Fruit fly (Drosophila melanogaster): Measurements from ENCODE around the gene TTLL3B.

TTLL3B gene

dm6 chr2L:6701409-6702199 is 31.1 kb upstream of the TTLL3B start (continued):
- TF ChIP-seq C15 (GFP tag; IDR thresholded peaks at IDR 0.05) (no peak), CG4360 (GFP tag; IDR thresholded peaks at IDR 0.05) (no peak), kah (GFP tag; optimal IDR thresholded peaks at IDR 0.05) (peak; percentile 93), jumu (GFP tag; optimal IDR thresholded peaks at IDR 0.05) (no peak), sd (tag; optimal IDR thresholded peaks at IDR 0.05) (peak; percentile 54), gem (tag; optimal IDR thresholded peaks at IDR 0.05) (peak; percentile 37), Taf1 (GFP tag; IDR thresholded peaks at IDR 0.05) (no peak), CG10147 (GFP tag; optimal IDR thresholded peaks at IDR 0.05) (no peak), Neu2 (GFP tag; optimal IDR thresholded peaks at IDR 0.05; ENCODE audit: borderline replicate concordance) (no peak), CG10979 (tag; optimal IDR thresholded peaks at IDR 0.05) (peak; percentile 30), row (GFP tag; IDR thresholded peaks at IDR 0.05) (0 out of 3 replicates have a peak, but pooled peaks have one; percentile 28), CG31388 (GFP tag; optimal IDR thresholded peaks at IDR 0.05) (no peak), Lhr (GFP tag; optimal IDR thresholded peaks at IDR 0.05) (no peak), Ssrp (tag; optimal IDR thresholded peaks at IDR 0.05) (no peak), NfI (GFP tag; optimal IDR thresholded peaks at IDR 0.05) (no peak), ash1 (GFP tag; optimal IDR thresholded peaks at IDR 0.05) (no peak), slbo (GFP tag; IDR thresholded peaks at IDR 0.05) (no peak), tio (GFP tag; optimal IDR thresholded peaks at IDR 0.05) (no peak), amos (GFP tag; IDR thresholded peaks at IDR 0.05; ENCODE audit: partially characterized antibody) (no peak), CG11560 (tag; IDR thresholded peaks at IDR 0.05) (no peak), CG15011 (GFP tag; optimal IDR thresholded peaks at IDR 0.05) (no peak), CG42726 (GFP tag; IDR thresholded peaks at IDR 0.05; ENCODE audit: partially characterized antibody) (no peak), disco-r (GFP tag; optimal IDR thresholded peaks at IDR 0.05) (no peak), CG17802 (tag; optimal IDR thresholded peaks at IDR 0.05) (no peak), BEAF-32 (GFP tag; optimal IDR thresholded peaks at IDR 0.05) (no peak), YL-1 (GFP tag; optimal IDR thresholded peaks at IDR 0.05) (no peak), sens (GFP tag) (peak; percentile 59), oc (tag; optimal IDR thresholded peaks at IDR 0.05) (peak; percentile 1), slp2 (GFP tag; optimal IDR thresholded peaks at IDR 0.05) (no peak), CG2712 (tag; optimal IDR thresholded peaks at IDR 0.05) (peak; percentile 44), CHES-1-like (GFP tag; optimal IDR thresholded peaks at IDR 0.05) (no peak), CG2116 (GFP tag; optimal IDR thresholded peaks at IDR 0.05) (no peak), CG17361 (GFP tag; IDR thresholded peaks at IDR 0.05) (no peak), vfl (GFP tag; optimal IDR thresholded peaks at IDR 0.05) (no peak), Hr51 (GFP tag; optimal IDR thresholded peaks at IDR 0.05) (peak in 1 of 2 experiments; percentile 4), CG1647 (GFP tag; optimal IDR thresholded peaks at IDR 0.05) (no peak), CG15601 (tag; optimal IDR thresholded peaks at IDR 0.05) (no peak), CG12769 (tag; optimal IDR thresholded peaks at IDR 0.05) (no peak), H2.0 (GFP tag; IDR thresholded peaks at IDR 0.05) (no peak), corto (GFP tag; optimal IDR thresholded peaks at IDR 0.05) (no peak), croc (GFP tag; conservative IDR thresholded peaks at IDR 0.05) (no peak), zen2 (GFP tag; IDR thresholded peaks at IDR 0.05; ENCODE audit: partially characterized antibody) (no peak), Dfd (GFP tag; optimal IDR thresholded peaks at IDR 0.05) (no peak), CG17359 (tag; optimal IDR thresholded peaks at IDR 0.05) (peak; percentile 31), CG30431 (GFP tag; optimal IDR thresholded peaks at IDR 0.05) (no peak), CG18619 (GFP tag; optimal IDR thresholded peaks at IDR 0.05) (no peak), CG12391 (tag; optimal IDR thresholded peaks at IDR 0.05) (peak; percentile 15), CG5180 (GFP tag; optimal IDR thresholded peaks at IDR 0.05) (no peak), Vsx1 (GFP tag; optimal IDR thresholded peaks at IDR 0.05) (no peak)
